Fruit fly (Drosophila melanogaster) whole organism, embryonic: Measurements from ENCODE around the gene CG43273.

Experiments
- Awh ChIP-seq: fragments of 200-800 bp; sonication (Bioruptor generic); IDR thresholded peaks from 2 replicates; pipeline ENCODE4, ENCODE4 v1.3.6; 2022; ENCODE audit warnings: missing biosample characterization, missing genetic modification characterization
- B-H1 ChIP-seq: fragments of 200-800 bp; sonication (Bioruptor generic); IDR thresholded peaks from 3 replicates; pipeline ENCODE4 v1.3.6; 2022; ENCODE audit warnings: missing biosample characterization, missing genetic modification characterization
- Bteb2 ChIP-seq: fragments of 200-800 bp; sonication (Bioruptor generic); optimal IDR thresholded peaks from 2 replicates; lab custom pipeline; 2016; ENCODE audit warnings: missing biosample characterization, missing genetic modification characterization
- CG10321 ChIP-seq: fragments of 200-800 bp; sonication (Bioruptor generic); IDR thresholded peaks from 2 replicates; pipeline ENCODE4 v1.3.6; 2022; ENCODE audit warnings: missing biosample characterization, missing genetic modification characterization
- CG10431 ChIP-seq: fragments of 200-800 bp; sonication (Bioruptor generic); optimal IDR thresholded peaks from 3 replicates; lab custom pipeline; 2018; ENCODE audit warnings: missing biosample characterization, mild to moderate bottlenecking, missing genetic modification characterization
- CG11504 ChIP-seq: fragments of 200-800 bp; sonication (Bioruptor generic); optimal IDR thresholded peaks from 3 replicates; lab custom pipeline; 2019; ENCODE audit warnings: missing biosample characterization, mild to moderate bottlenecking, missing genetic modification characterization, moderate library complexity
- CG11695 ChIP-seq: fragments of 200-800 bp; sonication (Bioruptor generic); IDR thresholded peaks from 3 replicates; pipeline ENCODE4 v1.3.6; 2022; ENCODE audit warnings: missing biosample characterization, missing genetic modification characterization
- CG13894 ChIP-seq: fragments of 200-800 bp; sonication (Bioruptor generic); optimal IDR thresholded peaks from 3 replicates; lab custom pipeline; 2018; ENCODE audit warnings: missing biosample characterization, mild to moderate bottlenecking, missing genetic modification characterization, moderate library complexity
- CG15011 ChIP-seq: fragments of 200-800 bp; sonication (Bioruptor generic); optimal IDR thresholded peaks from 3 replicates; lab custom pipeline; 2018; ENCODE audit warnings: missing biosample characterization, mild to moderate bottlenecking, missing genetic modification characterization
- CG1792 ChIP-seq: fragments of 200-800 bp; sonication (Bioruptor generic); optimal IDR thresholded peaks from 2 replicates; lab custom pipeline; 2016; ENCODE audit warnings: missing biosample characterization, missing genetic modification characterization
- CG18599 ChIP-seq: fragments of 200-800 bp; sonication (Bioruptor generic); optimal IDR thresholded peaks from 3 replicates; lab custom pipeline; 2017; ENCODE audit warnings: missing biosample characterization, missing genetic modification characterization, mild to moderate bottlenecking, moderate library complexity, missing genetic modification reagents
- CG18619 ChIP-seq: fragments of 200-800 bp; sonication (Bioruptor generic); optimal IDR thresholded peaks from 3 replicates; lab custom pipeline; 2017; ENCODE audit warnings: missing biosample characterization, mild to moderate bottlenecking, missing genetic modification characterization
- CG18764 ChIP-seq: fragments of 200-800 bp; sonication (Bioruptor generic); optimal IDR thresholded peaks from 3 replicates; lab custom pipeline; 2016; ENCODE audit warnings: missing biosample characterization, missing genetic modification characterization
- CG2712 ChIP-seq: fragments of 200-800 bp; optimal IDR thresholded peaks from 3 replicates; lab custom pipeline; 2019; ENCODE audit warnings: missing biosample characterization, mild to moderate bottlenecking, missing genetic modification characterization, moderate library complexity
- CG3407 ChIP-seq: fragments of 200-800 bp; sonication (Bioruptor generic); optimal IDR thresholded peaks from 2 replicates; lab custom pipeline; 2018; ENCODE audit warnings: missing biosample characterization, mild to moderate bottlenecking, missing genetic modification characterization
- CG6254 ChIP-seq: fragments of 200-800 bp; sonication (Bioruptor generic); optimal IDR thresholded peaks from 3 replicates; lab custom pipeline; 2017; ENCODE audit warnings: mild to moderate bottlenecking, missing biosample characterization, missing genetic modification reagents, missing genetic modification characterization
- CG7556 ChIP-seq: fragments of 200-800 bp; sonication (Bioruptor generic); optimal IDR thresholded peaks from 2 replicates; lab custom pipeline; 2017; ENCODE audit warnings: missing biosample characterization, mild to moderate bottlenecking, missing genetic modification characterization
- CG8089 ChIP-seq: fragments of 200-800 bp; sonication (Bioruptor generic); optimal IDR thresholded peaks from 3 replicates; lab custom pipeline; 2016; ENCODE audit warnings: missing biosample characterization, missing genetic modification characterization
- D19A ChIP-seq: fragments of 200-800 bp; optimal IDR thresholded peaks from 3 replicates; lab custom pipeline; 2019; ENCODE audit warnings: missing biosample characterization, mild to moderate bottlenecking, missing genetic modification characterization, moderate library complexity
- Dek ChIP-seq: fragments of 200-800 bp; sonication (Bioruptor generic); optimal IDR thresholded peaks from 3 replicates; lab custom pipeline; 2019; ENCODE audit warnings: missing biosample characterization, mild to moderate bottlenecking, missing genetic modification characterization, moderate library complexity
- Dp ChIP-seq: fragments of 200-800 bp; sonication (Bioruptor generic); optimal IDR thresholded peaks from 2 replicates; lab custom pipeline; 2018; ENCODE audit warnings: missing biosample characterization, mild to moderate bottlenecking, missing genetic modification characterization, moderate library complexity
- H2.0 ChIP-seq: fragments of 200-800 bp; sonication (Bioruptor generic); IDR thresholded peaks from 2 replicates; pipeline ENCODE4 v1.3.6; 2022; ENCODE audit warnings: missing biosample characterization, missing genetic modification characterization
- NC2α ChIP-seq: fragments of 200-800 bp; sonication (Bioruptor generic); optimal IDR thresholded peaks from 2 replicates; lab custom pipeline; 2016; ENCODE audit warnings: missing biosample characterization, missing genetic modification characterization
- Optix ChIP-seq: fragments of 200-800 bp; sonication (Bioruptor generic); IDR thresholded peaks from 3 replicates; pipeline ENCODE4 v1.3.6; 2022; ENCODE audit warnings: missing biosample characterization, missing genetic modification characterization
- Pdp1 ChIP-seq, 2 experiments: fragments of 200-800 bp; sonication (Bioruptor generic); optimal IDR thresholded peaks; 3 replicates each; lab custom pipeline; 2016; ENCODE audit warnings: missing biosample characterization in 2 of 2, missing genetic modification characterization in 2 of 2, mild to moderate bottlenecking in 1 of 2, moderate library complexity in 1 of 2
- Sox102F ChIP-seq: fragments of 200-800 bp; sonication (Bioruptor generic); optimal IDR thresholded peaks from 2 replicates; lab custom pipeline; 2018; ENCODE audit warnings: missing biosample characterization, mild to moderate bottlenecking, missing genetic modification characterization, moderate library complexity
- Sry-β ChIP-seq: fragments of 200-800 bp; sonication (Bioruptor generic); optimal IDR thresholded peaks from 2 replicates; lab custom pipeline; 2018; ENCODE audit warnings: missing biosample characterization, mild to moderate bottlenecking, missing genetic modification characterization, moderate library complexity
- Tbp ChIP-seq: fragments of >200 bp; optimal IDR thresholded peaks from 2 replicates; lab custom pipeline; 2018; ENCODE audit warnings: missing biosample characterization, missing genetic modification characterization
- Trl ChIP-seq, 3 experiments: fragments of >200 bp in 2 of 3; fragments of 200-800 bp in 1 of 3; sonication (Bioruptor generic) in 1 of 3; optimal IDR thresholded peaks; 2 replicates in 1 of 3; 3 replicates in 2 of 3; lab custom pipeline; 2016 to 2017; ENCODE audit warnings: missing biosample characterization in 1 of 3, missing genetic modification characterization in 1 of 3
- Xrp1 ChIP-seq: fragments of 200-800 bp; sonication (Bioruptor generic); IDR thresholded peaks from 2 replicates; pipeline ENCODE4 v1.3.6; 2022; ENCODE audit warnings: missing biosample characterization, missing genetic modification characterization
- ase ChIP-seq: fragments of 200-800 bp; sonication (Bioruptor generic); IDR thresholded peaks from 3 replicates; pipeline ENCODE4 v1.3.6; 2022; ENCODE audit warnings: missing biosample characterization, missing genetic modification characterization
- ato ChIP-seq: fragments of 200-800 bp; sonication (Bioruptor generic); IDR thresholded peaks from 2 replicates; pipeline ENCODE4 v1.3.6; 2022; ENCODE audit warnings: missing biosample characterization, missing genetic modification characterization; ENCODE audit not compliant: partially characterized antibody
- bab2 ChIP-seq: fragments of 200-800 bp; sonication (Bioruptor generic); optimal IDR thresholded peaks from 2 replicates; lab custom pipeline; 2016; ENCODE audit warnings: missing biosample characterization, missing genetic modification characterization
- crc ChIP-seq: fragments of 200-800 bp; sonication (Bioruptor generic); optimal IDR thresholded peaks from 2 replicates; lab custom pipeline; 2016; ENCODE audit warnings: missing biosample characterization, missing genetic modification characterization
- crp ChIP-seq, 2 experiments: fragments of 200-800 bp; sonication (Bioruptor generic); optimal IDR thresholded peaks; 2 replicates in 1 of 2; 3 replicates in 1 of 2; lab custom pipeline; 2017; ENCODE audit warnings: missing biosample characterization in 2 of 2, missing genetic modification characterization in 2 of 2, mild to moderate bottlenecking in 1 of 2, moderate library complexity in 1 of 2
- dan ChIP-seq: fragments of 200-800 bp; sonication (Bioruptor generic); IDR thresholded peaks from 2 replicates; pipeline ENCODE4 v1.3.6; 2022; ENCODE audit warnings: missing biosample characterization, missing genetic modification characterization
- emc ChIP-seq: fragments of 200-800 bp; sonication (Bioruptor generic); optimal IDR thresholded peaks from 2 replicates; lab custom pipeline; 2016; ENCODE audit warnings: missing biosample characterization, missing genetic modification characterization
- ewg ChIP-seq: fragments of 200-800 bp; sonication (Bioruptor generic); optimal IDR thresholded peaks from 3 replicates; lab custom pipeline; 2017; ENCODE audit warnings: mild to moderate bottlenecking, missing biosample characterization, missing genetic modification reagents, missing genetic modification characterization
- exex ChIP-seq: fragments of 200-800 bp; sonication (Bioruptor generic); optimal IDR thresholded peaks from 4 replicates; lab custom pipeline; 2018; ENCODE audit warnings: missing biosample characterization, mild to moderate bottlenecking, missing genetic modification characterization, moderate library complexity
- fd64A ChIP-seq: fragments of 200-800 bp; sonication (Bioruptor generic); optimal IDR thresholded peaks from 3 replicates; lab custom pipeline; 2018; ENCODE audit warnings: missing biosample characterization, mild to moderate bottlenecking, missing genetic modification characterization
- gcm ChIP-seq: fragments of 200-800 bp; sonication (Bioruptor generic); optimal IDR thresholded peaks from 2 replicates; lab custom pipeline; 2019; ENCODE audit warnings: missing biosample characterization, mild to moderate bottlenecking, missing genetic modification characterization, moderate library complexity
- gem ChIP-seq: fragments of 200-800 bp; sonication (Bioruptor generic); optimal IDR thresholded peaks from 2 replicates; lab custom pipeline; 2019; ENCODE audit warnings: missing biosample characterization, mild to moderate bottlenecking, missing genetic modification characterization, moderate library complexity
- kni ChIP-seq: fragments of 200-800 bp; sonication (Bioruptor generic); optimal IDR thresholded peaks from 3 replicates; lab custom pipeline; 2017; ENCODE audit warnings: mild to moderate bottlenecking, missing biosample characterization, missing genetic modification reagents, missing genetic modification characterization
- lilli ChIP-seq: fragments of 200-800 bp; sonication (Bioruptor generic); optimal IDR thresholded peaks from 3 replicates; lab custom pipeline; 2016; ENCODE audit warnings: missing biosample characterization, missing genetic modification characterization
- nmo ChIP-seq: fragments of 200-800 bp; sonication (Bioruptor generic); optimal IDR thresholded peaks from 2 replicates; lab custom pipeline; 2018; ENCODE audit warnings: missing biosample characterization, mild to moderate bottlenecking, missing genetic modification characterization, moderate library complexity
- psq ChIP-seq: fragments of 200-800 bp; sonication (Bioruptor generic); optimal IDR thresholded peaks from 2 replicates; lab custom pipeline; 2017; ENCODE audit warnings: missing biosample characterization, missing genetic modification characterization
- slp2 ChIP-seq: fragments of 200-800 bp; sonication (Bioruptor generic); optimal IDR thresholded peaks from 2 replicates; lab custom pipeline; 2016; ENCODE audit warnings: missing biosample characterization, missing genetic modification characterization
- tio ChIP-seq: fragments of 200-800 bp; sonication (Bioruptor generic); optimal IDR thresholded peaks from 2 replicates; lab custom pipeline; 2017; ENCODE audit warnings: missing biosample characterization, missing genetic modification characterization, inconsistent platforms

The CG43273 gene

DNA sequence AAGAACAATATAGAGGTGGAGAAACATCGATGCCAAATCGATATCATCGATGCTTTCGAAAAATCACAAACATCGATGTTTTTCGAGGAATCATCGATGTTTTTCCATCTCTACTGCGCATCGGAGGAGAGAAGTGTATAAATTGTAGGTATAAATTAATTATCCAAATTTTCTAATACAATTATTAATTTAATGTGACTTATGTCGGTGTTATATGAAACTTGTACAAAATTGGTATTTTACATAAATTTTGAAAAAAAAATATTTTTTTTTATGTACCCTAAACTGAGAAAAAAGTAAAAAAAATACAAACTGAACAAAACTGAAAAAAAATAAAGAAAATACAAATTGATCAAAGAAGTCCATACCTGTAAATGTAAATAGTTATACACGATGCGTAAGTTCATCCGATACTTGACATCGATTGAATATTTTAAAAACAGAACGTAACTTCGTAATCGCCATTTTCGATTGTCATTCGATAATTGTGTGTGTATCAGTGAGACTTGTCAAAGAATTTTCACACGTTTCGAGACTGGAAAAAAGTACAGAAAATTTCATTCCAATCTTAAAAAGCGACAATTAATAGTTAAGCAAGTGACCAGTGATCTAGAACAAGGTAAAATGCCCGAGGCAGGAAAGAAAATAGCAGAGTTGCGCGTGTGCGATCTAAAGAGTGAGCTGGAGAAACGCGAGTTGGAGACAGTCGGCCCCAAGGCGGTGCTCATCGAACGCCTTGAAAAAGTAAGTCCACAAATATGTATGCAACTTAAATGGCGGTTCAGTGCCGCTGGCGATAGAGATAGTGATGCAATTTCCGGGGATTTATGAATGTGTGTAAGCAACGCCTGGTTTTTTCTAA lies 12.9 kb upstream of the CG43273 start, which contains the start of the genes CG5808 and Saf-B (continued):
- TF ChIP-seq CG13894: no peak
- no peak for TF ChIP-seq CG1792 (GFP tag; lab: Kevin White, UChicago)
- peak; percentile 49; the same call in 1 of the 2 replicates for TF ChIP-seq Xrp1
- TF ChIP-seq nmo (GFP tag; lab: Kevin White, UChicago): peak; percentile 85
- TF ChIP-seq Optix (GFP tag; lab: Robert Waterston, UW): no peak
- no peak for TF ChIP-seq psq (GFP tag; lab: Kevin White, UChicago)
- no peak for TF ChIP-seq CG8089 (GFP tag; lab: Kevin White, UChicago)
- no peak for TF ChIP-seq CG18764
- no peak for TF ChIP-seq ase (GFP tag; lab: Robert Waterston, UW)
- TF ChIP-seq lilli (GFP tag; lab: Kevin White, UChicago): peak; percentile 38
- no peak for TF ChIP-seq Sox102F (GFP tag; lab: Kevin White, UChicago)
- no peak for TF ChIP-seq fd64A (GFP tag; lab: Kevin White, UChicago)
- TF ChIP-seq Dek (tag; lab: Kevin White, UChicago): peak; percentile 33
- TF ChIP-seq CG18599: no peak
- no peak for TF ChIP-seq H2.0 (GFP tag; lab: Robert Waterston, UW)
- TF ChIP-seq ato (GFP tag; lab: Robert Waterston, UW): peak; percentile 52
- TF ChIP-seq Sry-β (GFP tag; lab: Kevin White, UChicago): peak; percentile 10
- TF ChIP-seq D19A (tag; lab: Kevin White, UChicago): no peak
- peak; percentile 31 for TF ChIP-seq ewg (GFP tag; lab: Kevin White, UChicago)
- TF ChIP-seq gcm (GFP tag; lab: Kevin White, UChicago): no peak
- no peak for TF ChIP-seq slp2 (GFP tag; lab: Kevin White, UChicago)
- TF ChIP-seq CG7556 (GFP tag; lab: Kevin White, UChicago): no peak
- TF ChIP-seq dan (GFP tag; lab: Robert Waterston, UW): no peak
- no peak for TF ChIP-seq Trl (optimal IDR thresholded peaks at IDR 0.05; lab: Kevin White, UChicago)
- TF ChIP-seq Trl (GFP tag; optimal IDR thresholded peaks at IDR 0.05; lab: Kevin White, UChicago): no peak
- TF ChIP-seq crp (GFP tag; optimal IDR thresholded peaks at IDR 0.05; lab: Kevin White, UChicago): peak in 1 of 2 experiments; percentile 37
- no peak for TF ChIP-seq CG6254 (GFP tag; lab: Kevin White, UChicago)
- TF ChIP-seq Awh (GFP tag; lab: Robert Waterston, UW): no peak
- TF ChIP-seq Dp: peak; percentile 18
- no peak for TF ChIP-seq tio (GFP tag; lab: Kevin White, UChicago)
- no peak for TF ChIP-seq gem (tag; lab: Kevin White, UChicago)
- TF ChIP-seq kni (GFP tag; lab: Kevin White, UChicago): no peak
- no peak for TF ChIP-seq emc (GFP tag; lab: Kevin White, UChicago)
- no peak for TF ChIP-seq CG10431 (GFP tag; lab: Kevin White, UChicago)
- TF ChIP-seq NC2α: no peak
- TF ChIP-seq CG3407 (GFP tag; lab: Kevin White, UChicago): no peak
- no peak; the same call in 2 of the 3 replicates for TF ChIP-seq B-H1
- no peak for TF ChIP-seq bab2
- TF ChIP-seq Bteb2 (GFP tag; lab: Kevin White, UChicago): no peak
- no peak for TF ChIP-seq crc
- no peak for TF ChIP-seq Tbp (GFP tag; lab: Kevin White, UChicago)
- TF ChIP-seq exex (tag; lab: Kevin White, UChicago): no peak
- no peak for TF ChIP-seq CG11504 (tag; lab: Kevin White, UChicago)
- TF ChIP-seq CG18619: no peak
- TF ChIP-seq CG10321: no peak
- TF ChIP-seq Pdp1 (GFP tag; optimal IDR thresholded peaks at IDR 0.05; lab: Kevin White, UChicago): no peak
- TF ChIP-seq CG11695: 0 out of 3 replicates have a peak, but pooled peaks have one; percentile 28
- no peak for TF ChIP-seq CG15011 (GFP tag; lab: Kevin White, UChicago)
- TF ChIP-seq CG2712 (tag; lab: Kevin White, UChicago): peak; percentile 61
